Worm (Caenorhabditis elegans) whole organism, L1 larva: ENCODE data around the gene ccg-1.

Experiments
- Y116A8C.19 ChIP-seq: sonication (generic microtip); optimal IDR thresholded peaks from 2 replicates; lab custom pipeline; 2016; ENCODE audit warnings: missing compliant biosample characterization, missing genetic modification characterization, borderline replicate concordance
- ceh-82 ChIP-seq, 3 experiments: fragments of 150-350 bp in 1 of 3; sonication (generic microtip) in 2 of 3; optimal IDR thresholded peaks; 2 replicates each; lab custom pipeline; 2014 to 2017; ENCODE audit warnings: missing biosample characterization in 3 of 3, missing genetic modification characterization in 3 of 3
- nhr-12 ChIP-seq: sonication (generic microtip); optimal IDR thresholded peaks from 2 replicates; lab custom pipeline; 2017; ENCODE audit warnings: missing biosample characterization, missing genetic modification characterization
- nhr-71 ChIP-seq: sonication (generic microtip); optimal IDR thresholded peaks from 2 replicates; lab custom pipeline; 2016; ENCODE audit warnings: mild to moderate bottlenecking, missing genetic modification characterization, moderate library complexity, missing compliant biosample characterization
- skn-1 ChIP-seq: fragments of 150-350 bp; optimal IDR thresholded peaks from 2 replicates; lab custom pipeline; 2014; ENCODE audit warnings: missing biosample characterization, missing genetic modification characterization

DNA sequence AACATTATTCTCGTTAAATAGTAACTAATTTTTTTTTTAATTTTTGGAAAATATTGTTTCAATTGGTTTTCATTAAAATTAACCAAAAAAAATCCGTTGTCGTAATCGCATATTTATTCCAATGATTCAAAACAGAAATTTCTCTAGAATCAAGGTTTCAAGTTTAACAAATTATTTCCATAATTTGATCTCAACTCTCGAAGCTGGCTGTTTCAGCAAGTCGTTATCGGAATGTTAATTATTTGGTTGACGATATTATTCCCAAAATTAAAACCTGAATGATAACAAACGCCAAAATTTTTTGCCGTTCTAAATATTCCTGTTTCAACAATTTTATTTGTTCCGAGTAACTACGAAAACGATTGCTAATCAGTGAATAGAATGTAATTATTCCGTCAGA is 24.4 kb upstream of the ccg-1 start:
- TF ChIP-seq Y116A8C.19 (tag; lab: Kevin White, UChicago) (no peak), ceh-82 (tag; optimal IDR thresholded peaks at IDR 0.05; lab: Kevin White, UChicago) (no peak), skn-1 (tag; lab: Kevin White, UChicago) (no peak), nhr-12 (tag; lab: Kevin White, UChicago) (no peak), nhr-71 (tag; lab: Kevin White, UChicago) (no peak)
